Fruit fly (Drosophila melanogaster) whole organism, wandering third instar larva: ENCODE results near the gene CG4101.

Experiments
- Dfd ChIP-seq: fragments of >200 bp; optimal IDR thresholded peaks from 2 replicates; lab custom pipeline; 2017; ENCODE audit warnings: missing biosample characterization, missing genetic modification characterization
- HLH106 ChIP-seq: fragments of 200-800 bp; optimal IDR thresholded peaks from 3 replicates; lab custom pipeline; 2019; ENCODE audit warnings: missing biosample characterization, mild to moderate bottlenecking, missing genetic modification characterization, moderate library complexity
- Mio ChIP-seq: sonication (Bioruptor generic); optimal IDR thresholded peaks from 2 replicates; lab custom pipeline; 2016; ENCODE audit warnings: missing biosample characterization, missing genetic modification characterization
- Rel ChIP-seq, 2 experiments: fragments of 200-800 bp; sonication (Bioruptor generic) in 1 of 2; optimal IDR thresholded peaks; 2 replicates in 1 of 2; 3 replicates in 1 of 2; lab custom pipeline; 2016 to 2019; ENCODE audit warnings: mild to moderate bottlenecking in 2 of 2, missing biosample characterization in 2 of 2, missing genetic modification characterization in 2 of 2, moderate library complexity in 1 of 2
- Sp1 ChIP-seq: fragments of 200-800 bp; sonication (Bioruptor generic); optimal IDR thresholded peaks from 3 replicates; lab custom pipeline; 2019; ENCODE audit warnings: missing biosample characterization, mild to moderate bottlenecking, missing genetic modification characterization, moderate library complexity
- br ChIP-seq: fragments of 200-800 bp; sonication (Bioruptor generic); optimal IDR thresholded peaks from 2 replicates; lab custom pipeline; 2016; ENCODE audit warnings: missing biosample characterization, missing genetic modification characterization

- no peak for TF ChIP-seq br (GFP tag; lab: Kevin White, UChicago)
- no peak for TF ChIP-seq Mio (GFP tag; lab: Kevin White, UChicago)
- TF ChIP-seq Sp1 (GFP tag; lab: Kevin White, UChicago): no peak
- no peak for TF ChIP-seq Rel (GFP tag; optimal IDR thresholded peaks at IDR 0.05; lab: Kevin White, UChicago)
- no peak for TF ChIP-seq Rel (tag; optimal IDR thresholded peaks at IDR 0.05; lab: Kevin White, UChicago)
- TF ChIP-seq HLH106: no peak
- TF ChIP-seq Dfd (GFP tag; lab: Kevin White, UChicago): no peak
These were observed 32.2 kb downstream of the CG4101 start for dm6 chr3L:16644505-16644904.
